Fruit fly (Drosophila melanogaster) S2 (cell line): ENCODE data around the gene bigmax.

ENCODE experiments used
- CG8478 ChIP-seq: fragments of >200 bp; optimal IDR thresholded peaks from 2 replicates; lab custom pipeline; 2018
- CTCF ChIP-seq, 2 experiments: fragments of >200 bp; optimal IDR thresholded peaks; 2 replicates each; lab custom pipeline; 2018

- no peak for TF ChIP-seq CG8478 (lab: Kevin White, UChicago)
- no peak for TF ChIP-seq CTCF (optimal IDR thresholded peaks at IDR 0.05; lab: Kevin White, UChicago)
Observed at dm6 chr3R:27237980-27238379, 50.3 kb downstream of the bigmax start.
